Fruit fly (Drosophila melanogaster) whole organism: ENCODE data around the gene CG31549.

Experiments used
- CG8478 ChIP-seq: fragments of >200 bp; optimal IDR thresholded peaks from 2 replicates; lab custom pipeline; 2018; ENCODE audit warnings: inconsistent platforms
- Dll ChIP-seq: fragments of >200 bp; optimal IDR thresholded peaks from 2 replicates; lab custom pipeline; 2017
- EcR ChIP-seq, 2 experiments: fragments of >200 bp; optimal IDR thresholded peaks; 2 replicates each; lab custom pipeline; 2017; ENCODE audit warnings: missing biosample characterization in 2 of 2, missing genetic modification characterization in 2 of 2, missing genetic modification reagents in 2 of 2
- pan ChIP-seq: fragments of >200 bp; optimal IDR thresholded peaks from 2 replicates; lab custom pipeline; 2017
- psq ChIP-seq: fragments of >200 bp; optimal IDR thresholded peaks from 2 replicates; lab custom pipeline; 2017
- usp ChIP-seq: fragments of >200 bp; optimal IDR thresholded peaks from 2 replicates; lab custom pipeline; 2017; ENCODE audit warnings: missing biosample characterization, missing genetic modification characterization, mixed read lengths

The CG31549 gene

dm6 chr3R:5624115-5624878 lies 7.7 kb upstream of the CG31549 start, which contains the start of the genes Dph4, Spec2 and RpL13A:
Gene Dph4, minus strand, starts transcription at chr3R:5624125.
Gene Spec2, minus strand, starts transcription at chr3R:5624125.
Gene RpL13A, plus strand, starts transcription at chr3R:5624474.
- TF ChIP-seq pan: no peak
- TF ChIP-seq psq (lab: Kevin White, UChicago): no peak
- TF ChIP-seq CG8478 (lab: Kevin White, UChicago): no peak
- no peak for TF ChIP-seq Dll (lab: Kevin White, UChicago)
- TF ChIP-seq usp (GFP tag; lab: Kevin White, UChicago): no peak
- TF ChIP-seq EcR (GFP tag; optimal IDR thresholded peaks at IDR 0.05; lab: Kevin White, UChicago): no peak

dm6 chr3R:5627552-5627951 lies 4.4 kb upstream of the CG31549 start, which contains the start of gene CG31551:
Gene CG31551, plus strand, starts transcription at chr3R:5627852.
- TF ChIP-seq EcR (GFP tag; optimal IDR thresholded peaks at IDR 0.05; lab: Kevin White, UChicago) (no peak), pan (no peak), Dll (lab: Kevin White, UChicago) (no peak), CG8478 (lab: Kevin White, UChicago) (no peak), usp (GFP tag; lab: Kevin White, UChicago) (no peak), psq (lab: Kevin White, UChicago) (no peak)

- no peak for TF ChIP-seq usp (GFP tag; lab: Kevin White, UChicago)
- TF ChIP-seq pan: no peak
- TF ChIP-seq CG8478 (lab: Kevin White, UChicago): no peak
- no peak for TF ChIP-seq EcR (GFP tag; optimal IDR thresholded peaks at IDR 0.05; lab: Kevin White, UChicago)
- no peak for TF ChIP-seq Dll (lab: Kevin White, UChicago)
- no peak for TF ChIP-seq psq (lab: Kevin White, UChicago)
Measured at dm6 chr3R:5633437-5633836, 1.4 kb downstream of the CG31549 start, which contains the start of gene CG12171. Gene CG12171, plus strand, starts transcription at chr3R:5633627.

- no peak for TF ChIP-seq psq (lab: Kevin White, UChicago)
- TF ChIP-seq usp (GFP tag; lab: Kevin White, UChicago): no peak
- no peak for TF ChIP-seq CG8478 (lab: Kevin White, UChicago)
- TF ChIP-seq pan: no peak
- no peak for TF ChIP-seq EcR (GFP tag; optimal IDR thresholded peaks at IDR 0.05; lab: Kevin White, UChicago)
Measured at dm6 chr3R:5635524-5635923, 3.5 kb downstream of the CG31549 start, which contains the start of gene CG31546. Gene CG31546, minus strand, starts transcription at chr3R:5635624.

dm6 chr3R:5636519-5637430 lies 4.8 kb downstream of the CG31549 start, which contains the start of the genes CG31548 and CG12170:
Gene CG31548, minus strand, starts transcription at chr3R:5636852.
Gene CG12170, plus strand, starts transcription at chr3R:5637234.
- TF ChIP-seq Dll (lab: Kevin White, UChicago) (no peak), CG8478 (lab: Kevin White, UChicago) (no peak)

- TF ChIP-seq usp (GFP tag; lab: Kevin White, UChicago) (no peak), psq (lab: Kevin White, UChicago) (no peak), EcR (GFP tag; optimal IDR thresholded peaks at IDR 0.05; lab: Kevin White, UChicago) (no peak), CG8478 (lab: Kevin White, UChicago) (no peak), Dll (lab: Kevin White, UChicago) (no peak), pan (no peak)
Measured at dm6 chr3R:5643421-5643820, 11.4 kb downstream of the CG31549 start.

dm6 chr3R:5647705-5648568 lies 15.9 kb downstream of the CG31549 start:
- TF ChIP-seq pan (no peak), EcR (GFP tag; optimal IDR thresholded peaks at IDR 0.05; lab: Kevin White, UChicago) (no peak), usp (GFP tag; lab: Kevin White, UChicago) (no peak), Dll (lab: Kevin White, UChicago) (no peak), psq (lab: Kevin White, UChicago) (no peak), CG8478 (lab: Kevin White, UChicago) (no peak)

- TF ChIP-seq pan (no peak), CG8478 (lab: Kevin White, UChicago) (no peak), usp (GFP tag; lab: Kevin White, UChicago) (no peak), psq (lab: Kevin White, UChicago) (no peak), EcR (GFP tag; optimal IDR thresholded peaks at IDR 0.05; lab: Kevin White, UChicago) (no peak), Dll (lab: Kevin White, UChicago) (no peak)
Measured at dm6 chr3R:5648569-5649476, 16.8 kb downstream of the CG31549 start, which contains the start of the genes MTA1-like and Sec23. Gene MTA1-like, minus strand, starts transcription at chr3R:5648738. Gene Sec23, plus strand, starts transcription at chr3R:5649065.

- TF ChIP-seq psq (lab: Kevin White, UChicago) (no peak), usp (GFP tag; lab: Kevin White, UChicago) (no peak), Dll (lab: Kevin White, UChicago) (no peak), EcR (GFP tag; optimal IDR thresholded peaks at IDR 0.05; lab: Kevin White, UChicago) (no peak), CG8478 (lab: Kevin White, UChicago) (no peak), pan (no peak)
Measured at dm6 chr3R:5649903-5650302, 17.9 kb downstream of the CG31549 start.
